Fruit fly (Drosophila melanogaster) whole organism: ENCODE measurements around the gene Tcs4.

Experiments used
- CG8478 ChIP-seq: fragments of >200 bp; optimal IDR thresholded peaks from 2 replicates; lab custom pipeline; 2018; ENCODE audit warnings: inconsistent platforms
- Dll ChIP-seq: fragments of >200 bp; optimal IDR thresholded peaks from 2 replicates; lab custom pipeline; 2017
- EcR ChIP-seq, 2 experiments: fragments of >200 bp; optimal IDR thresholded peaks; 2 replicates each; lab custom pipeline; 2017; ENCODE audit warnings: missing biosample characterization in 2 of 2, missing genetic modification characterization in 2 of 2, missing genetic modification reagents in 2 of 2
- pan ChIP-seq: fragments of >200 bp; optimal IDR thresholded peaks from 2 replicates; lab custom pipeline; 2017
- psq ChIP-seq: fragments of >200 bp; optimal IDR thresholded peaks from 2 replicates; lab custom pipeline; 2017
- usp ChIP-seq: fragments of >200 bp; optimal IDR thresholded peaks from 2 replicates; lab custom pipeline; 2017; ENCODE audit warnings: missing biosample characterization, missing genetic modification characterization, mixed read lengths

dm6 chrX:19665684-19666141 lies 35.8 kb downstream of the Tcs4 start:
- TF ChIP-seq pan (lab: Kevin White, UChicago) (no peak), psq (no peak), Dll (lab: Kevin White, UChicago) (peak; percentile 19), CG8478 (no peak), usp (GFP tag; lab: Kevin White, UChicago) (no peak), EcR (GFP tag; optimal IDR thresholded peaks at IDR 0.05; lab: Kevin White, UChicago) (no peak)
